Worm (Caenorhabditis elegans): ENCODE data around the gene pkg-2.

pkg-2 gene

ce11 chrIV:8489915-8490314, 30.8 kb upstream of the pkg-2 start, which contains the start of gene srlf-2:
TSS of gene srlf-2 (plus strand) at chrIV:8490215.
- no peak for TF ChIP-seq lsy-2 (tag; optimal IDR thresholded peaks at IDR 0.05)
- TF ChIP-seq dve-1 (tag; optimal IDR thresholded peaks at IDR 0.05; ENCODE audit: insufficient read depth): no peak
- no peak for TF ChIP-seq hmg-1.1 (GFP tag; IDR thresholded peaks at IDR 0.05)
- TF ChIP-seq duxl-1 (tag; optimal IDR thresholded peaks at IDR 0.05; ENCODE audit: poor library complexity): no peak
- TF ChIP-seq spr-1 (tag; optimal IDR thresholded peaks at IDR 0.05): no peak
- TF ChIP-seq lir-3 (tag; optimal IDR thresholded peaks at IDR 0.05): no peak
- TF ChIP-seq zfp-3 (GFP tag; conservative IDR thresholded peaks at IDR 0.05): no peak
- no peak for TF ChIP-seq F10B5.3 (tag; optimal IDR thresholded peaks at IDR 0.05)
- no peak for TF ChIP-seq Y5F2A.4 (GFP tag; optimal IDR thresholded peaks at IDR 0.05)
- TF ChIP-seq egl-43 (GFP tag; IDR thresholded peaks at IDR 0.05): no peak
- no peak for TF ChIP-seq nhr-77 (tag; optimal IDR thresholded peaks at IDR 0.05)
- no peak for TF ChIP-seq aha-1 (tag)
- no peak for TF ChIP-seq sdz-12 (GFP tag; optimal IDR thresholded peaks at IDR 0.05)
- no peak for TF ChIP-seq tag-97 (GFP tag; IDR thresholded peaks at IDR 0.05)

ce11 chrIV:8492242-8492641, 28.5 kb upstream of the pkg-2 start, which contains the start of gene sru-7:
TSS of gene sru-7 (plus strand) at chrIV:8492542.
- TF ChIP-seq lsy-2 (tag; optimal IDR thresholded peaks at IDR 0.05) (no peak), lin-29 (GFP tag; IDR thresholded peaks at IDR 0.05) (no peak), ceh-62 (tag; optimal IDR thresholded peaks at IDR 0.05) (no peak), vab-7 (GFP tag; IDR thresholded peaks at IDR 0.05) (no peak), daf-19 (GFP tag; conservative IDR thresholded peaks at IDR 0.05) (no peak), hlh-30 (tag; optimal IDR thresholded peaks at IDR 0.05; ENCODE audit: insufficient read depth) (no peak), jun-1 (tag; optimal IDR thresholded peaks at IDR 0.05) (no peak), Y105C5A.15 (GFP tag; IDR thresholded peaks at IDR 0.05) (no peak), set-16 (GFP tag; IDR thresholded peaks at IDR 0.05) (no peak)

- no peak for TF ChIP-seq zfp-2 (tag; optimal IDR thresholded peaks at IDR 0.05)
Observed at ce11 chrIV:8496263-8496662, 24.4 kb upstream of the pkg-2 start, which contains the start of gene C28C12.12. TSS of gene C28C12.12 (minus strand) at chrIV:8496363.

ce11 chrIV:8498773-8499360, 21.8 kb upstream of the pkg-2 start, which contains the start of the genes acdh-13 and mesp-1:
TSS of gene acdh-13 (minus strand) at chrIV:8498823.
TSS of gene mesp-1 (plus strand) at chrIV:8499310.
- TF ChIP-seq hlh-30 (tag; optimal IDR thresholded peaks at IDR 0.05; ENCODE audit: insufficient read depth) (no peak), mes-2 (tag; optimal IDR thresholded peaks at IDR 0.05; ENCODE audit: poor library complexity, severe bottlenecking) (peak; percentile 96), pha-4 (GFP tag; IDR thresholded peaks at IDR 0.05) (no peak), pha-4 (tag; optimal IDR thresholded peaks at IDR 0.05) (no peak), F26F4.8 (GFP tag; conservative IDR thresholded peaks at IDR 0.05) (no peak), lin-38 (GFP tag; IDR thresholded peaks at IDR 0.05) (peak; percentile 53), ceh-28 (tag; optimal IDR thresholded peaks at IDR 0.05) (no peak), mep-1 (tag; optimal IDR thresholded peaks at IDR 0.05) (no peak), nhr-41 (GFP tag; IDR thresholded peaks at IDR 0.05) (no peak), dmd-9 (GFP tag; IDR thresholded peaks at IDR 0.05) (no peak), unc-130 (GFP tag; optimal IDR thresholded peaks at IDR 0.05) (peak; percentile 94), dpl-1 (GFP tag; optimal IDR thresholded peaks at IDR 0.05) (peak; percentile 89), hif-1 (tag; optimal IDR thresholded peaks at IDR 0.05) (peak in 1 of 2 experiments; percentile 69), ztf-7 (tag; optimal IDR thresholded peaks at IDR 0.05) (no peak), daf-19 (GFP tag; conservative IDR thresholded peaks at IDR 0.05) (no peak), spr-3 (GFP tag; optimal IDR thresholded peaks at IDR 0.05) (no peak), nhr-77 (tag; optimal IDR thresholded peaks at IDR 0.05) (no peak), Y48G9A.11 (GFP tag; IDR thresholded peaks at IDR 0.05) (peak; percentile 69), F49E8.2 (tag; optimal IDR thresholded peaks at IDR 0.05; ENCODE audit: borderline replicate concordance) (peak; percentile 71)
